Worm (Caenorhabditis elegans) whole organism, early embryonic: ENCODE measurements around the gene cnc-3.

Experiments
- F13C5.2 ChIP-seq: sonication (generic microtip); optimal IDR thresholded peaks from 2 replicates; lab custom pipeline; 2017; ENCODE audit warnings: mild to moderate bottlenecking, missing genetic modification characterization, inconsistent platforms, missing compliant biosample characterization
- aly-1 ChIP-seq: sonication (generic microtip); optimal IDR thresholded peaks from 2 replicates; lab custom pipeline; 2016; ENCODE audit warnings: missing genetic modification characterization, missing compliant biosample characterization
- ama-1 ChIP-seq: fragments of 150-350 bp; optimal IDR thresholded peaks from 2 replicates; lab custom pipeline; 2014
- hmbx-1 ChIP-seq: sonication (generic microtip); optimal IDR thresholded peaks from 2 replicates; lab custom pipeline; 2016; ENCODE audit warnings: mild to moderate bottlenecking, missing genetic modification characterization, missing compliant biosample characterization
- scrt-1 ChIP-seq: fragments of 200-800 bp; sonication (Bioruptor generic); IDR thresholded peaks from 2 replicates; pipeline ENCODE4 v1.3.6; 2022; ENCODE audit warnings: missing genetic modification characterization, missing compliant biosample characterization

- no peak for TF ChIP-seq ama-1 (lab: Kevin White, UChicago)
- TF ChIP-seq F13C5.2 (tag; lab: Kevin White, UChicago): no peak
- TF ChIP-seq scrt-1: no peak
- no peak for TF ChIP-seq hmbx-1
- TF ChIP-seq aly-1: no peak
Observed at ce11 chrV:1442042-1442441, 5.8 kb upstream of the cnc-3 start, which contains the start of gene cnc-11.
